Fruit fly (Drosophila melanogaster) whole organism, embryonic: ENCODE results near the gene CG15263.

Experiments used
- Antp ChIP-seq: fragments of 200-800 bp; sonication (Bioruptor generic); optimal IDR thresholded peaks from 3 replicates; lab custom pipeline; 2016; ENCODE audit warnings: missing biosample characterization, missing genetic modification characterization
- B-H2 ChIP-seq: fragments of 200-800 bp; sonication (Bioruptor generic); optimal IDR thresholded peaks from 2 replicates; lab custom pipeline; 2018; ENCODE audit warnings: missing biosample characterization, mild to moderate bottlenecking, missing genetic modification characterization
- BEAF-32 ChIP-seq: fragments of 200-800 bp; sonication (Bioruptor generic); optimal IDR thresholded peaks from 3 replicates; lab custom pipeline; 2017; ENCODE audit warnings: missing biosample characterization, missing genetic modification characterization, mild to moderate bottlenecking, moderate library complexity, missing genetic modification reagents
- Bgb ChIP-seq: fragments of 200-800 bp; sonication (Bioruptor generic); IDR thresholded peaks from 2 replicates; pipeline ENCODE4 v1.3.6; 2022; ENCODE audit warnings: missing biosample characterization, missing genetic modification characterization; ENCODE audit not compliant: partially characterized antibody
- Blimp-1 ChIP-seq: fragments of 200-800 bp; sonication (Bioruptor generic); optimal IDR thresholded peaks from 3 replicates; lab custom pipeline; 2018; ENCODE audit warnings: missing biosample characterization, missing genetic modification characterization, mild to moderate bottlenecking, moderate library complexity, missing genetic modification reagents
- CG1024 ChIP-seq: fragments of 200-800 bp; sonication (Bioruptor generic); IDR thresholded peaks from 2 replicates; pipeline ENCODE4 v1.3.6; 2022; ENCODE audit warnings: missing biosample characterization, missing genetic modification characterization
- CG11456 ChIP-seq: fragments of 200-800 bp; sonication (Bioruptor generic); IDR thresholded peaks from 3 replicates; pipeline ENCODE4 v1.3.6; 2022; ENCODE audit warnings: missing biosample characterization, missing genetic modification characterization
- CG12942 ChIP-seq: fragments of 200-800 bp; sonication (Bioruptor generic); optimal IDR thresholded peaks from 3 replicates; lab custom pipeline; 2016; ENCODE audit warnings: missing biosample characterization, missing genetic modification characterization
- CG1602 ChIP-seq: fragments of 200-800 bp; sonication (Bioruptor generic); optimal IDR thresholded peaks from 3 replicates; lab custom pipeline; 2016; ENCODE audit warnings: missing biosample characterization, missing genetic modification characterization
- CG16779 ChIP-seq: fragments of 200-800 bp; sonication (Bioruptor generic); IDR thresholded peaks from 2 replicates; pipeline ENCODE4 v1.3.6; 2022; ENCODE audit warnings: missing biosample characterization, missing genetic modification characterization
- CG2202 ChIP-seq: fragments of 200-800 bp; sonication (Bioruptor generic); optimal IDR thresholded peaks from 2 replicates; lab custom pipeline; 2018; ENCODE audit warnings: missing biosample characterization, mild to moderate bottlenecking, missing genetic modification characterization
- CG2678 ChIP-seq: fragments of 200-800 bp; sonication (Bioruptor generic); optimal IDR thresholded peaks from 3 replicates; lab custom pipeline; 2019; ENCODE audit warnings: missing biosample characterization, mild to moderate bottlenecking, missing genetic modification characterization, moderate library complexity
- CG30403 ChIP-seq: fragments of 200-800 bp; sonication (Bioruptor generic); optimal IDR thresholded peaks from 3 replicates; lab custom pipeline; 2016; ENCODE audit warnings: missing biosample characterization, missing genetic modification characterization
- CG31388 ChIP-seq: fragments of 200-800 bp; sonication (Bioruptor generic); optimal IDR thresholded peaks from 2 replicates; lab custom pipeline; 2016; ENCODE audit warnings: missing biosample characterization, missing genetic modification characterization
- CG33557 ChIP-seq: fragments of 200-800 bp; sonication (Bioruptor generic); optimal IDR thresholded peaks from 2 replicates; lab custom pipeline; 2019; ENCODE audit warnings: missing biosample characterization, mild to moderate bottlenecking, missing genetic modification characterization, moderate library complexity
- CG4820 ChIP-seq: fragments of 200-800 bp; sonication (Bioruptor generic); optimal IDR thresholded peaks from 3 replicates; lab custom pipeline; 2016; ENCODE audit warnings: missing biosample characterization, missing genetic modification characterization
- CG5953 ChIP-seq: fragments of 200-800 bp; sonication (Bioruptor generic); IDR thresholded peaks from 2 replicates; pipeline ENCODE4 v1.3.6; 2022; ENCODE audit warnings: missing biosample characterization, missing genetic modification characterization
- CG6683 ChIP-seq: fragments of 200-800 bp; sonication (Bioruptor generic); optimal IDR thresholded peaks from 2 replicates; lab custom pipeline; 2017; ENCODE audit warnings: missing biosample characterization, mild to moderate bottlenecking, missing genetic modification characterization, missing genetic modification reagents
- CG6791 ChIP-seq: fragments of 200-800 bp; sonication (Bioruptor generic); IDR thresholded peaks from 3 replicates; pipeline ENCODE4 v1.3.6; 2022; ENCODE audit warnings: missing biosample characterization, missing genetic modification characterization; ENCODE audit not compliant: partially characterized antibody
- CG7928 ChIP-seq: fragments of 200-800 bp; sonication (Bioruptor generic); optimal IDR thresholded peaks from 2 replicates; lab custom pipeline; 2017; ENCODE audit warnings: missing biosample characterization, mild to moderate bottlenecking, missing genetic modification characterization
- CG7963 ChIP-seq: fragments of 200-800 bp; sonication (Bioruptor generic); IDR thresholded peaks from 3 replicates; pipeline ENCODE4 v1.3.6; 2022; ENCODE audit warnings: missing biosample characterization, missing genetic modification characterization; ENCODE audit not compliant: partially characterized antibody
- CG8089 ChIP-seq: fragments of 200-800 bp; sonication (Bioruptor generic); optimal IDR thresholded peaks from 3 replicates; lab custom pipeline; 2016; ENCODE audit warnings: missing biosample characterization, missing genetic modification characterization
- Dad ChIP-seq: fragments of 200-800 bp; sonication (Bioruptor generic); optimal IDR thresholded peaks from 3 replicates; lab custom pipeline; 2016; ENCODE audit warnings: missing biosample characterization, missing genetic modification characterization
- Dek ChIP-seq: fragments of 200-800 bp; sonication (Bioruptor generic); optimal IDR thresholded peaks from 3 replicates; lab custom pipeline; 2019; ENCODE audit warnings: missing biosample characterization, mild to moderate bottlenecking, missing genetic modification characterization, moderate library complexity
- Hmr ChIP-seq: fragments of 200-800 bp; sonication (Bioruptor generic); optimal IDR thresholded peaks from 3 replicates; lab custom pipeline; 2017; ENCODE audit warnings: mild to moderate bottlenecking, missing biosample characterization, missing genetic modification reagents, missing genetic modification characterization
- Hr3 ChIP-seq: fragments of 200-800 bp; sonication (Bioruptor generic); optimal IDR thresholded peaks from 3 replicates; lab custom pipeline; 2016; ENCODE audit warnings: missing biosample characterization, missing genetic modification characterization
- Rx ChIP-seq: fragments of 200-800 bp; sonication (Bioruptor generic); IDR thresholded peaks from 2 replicates; pipeline ENCODE4 v1.3.6; 2022; ENCODE audit warnings: missing biosample characterization, missing genetic modification characterization
- Spps ChIP-seq: fragments of 200-800 bp; sonication (Bioruptor generic); optimal IDR thresholded peaks from 2 replicates; lab custom pipeline; 2018; ENCODE audit warnings: missing biosample characterization, mild to moderate bottlenecking, missing genetic modification characterization
- Stat92E ChIP-seq, 3 experiments: fragments of >200 bp in 2 of 3; fragments of 200-800 bp in 1 of 3; sonication (Bioruptor generic) in 1 of 3; optimal IDR thresholded peaks; 2 replicates each; lab custom pipeline; 2017 to 2019; ENCODE audit warnings: missing biosample characterization in 3 of 3, missing genetic modification characterization in 3 of 3, mild to moderate bottlenecking in 1 of 3, moderate library complexity in 1 of 3
- Taf1 ChIP-seq: fragments of 200-800 bp; sonication (Bioruptor generic); IDR thresholded peaks from 2 replicates; pipeline ENCODE4 v1.3.6; 2022; ENCODE audit warnings: missing biosample characterization, missing genetic modification characterization
- abd-A ChIP-seq: fragments of 200-800 bp; sonication (Bioruptor generic); optimal IDR thresholded peaks from 3 replicates; lab custom pipeline; 2019; ENCODE audit warnings: missing biosample characterization, mild to moderate bottlenecking, missing genetic modification characterization, moderate library complexity
- bowl ChIP-seq: fragments of 200-800 bp; sonication (Bioruptor generic); IDR thresholded peaks from 2 replicates; pipeline ENCODE4 v1.3.6; 2022; ENCODE audit warnings: missing biosample characterization, missing genetic modification characterization
- caup ChIP-seq: fragments of 200-800 bp; sonication (Bioruptor generic); optimal IDR thresholded peaks from 3 replicates; lab custom pipeline; 2017; ENCODE audit warnings: missing biosample characterization, mild to moderate bottlenecking, missing genetic modification characterization, moderate library complexity; ENCODE audit not compliant: severe bottlenecking
- crp ChIP-seq, 2 experiments: fragments of 200-800 bp; sonication (Bioruptor generic); optimal IDR thresholded peaks; 2 replicates in 1 of 2; 3 replicates in 1 of 2; lab custom pipeline; 2017; ENCODE audit warnings: missing biosample characterization in 2 of 2, missing genetic modification characterization in 2 of 2, mild to moderate bottlenecking in 1 of 2, moderate library complexity in 1 of 2
- dysf ChIP-seq: fragments of 200-800 bp; sonication (Bioruptor generic); IDR thresholded peaks from 3 replicates; pipeline ENCODE4 v1.3.6; 2022; ENCODE audit warnings: missing biosample characterization, missing genetic modification characterization
- fd102C ChIP-seq: fragments of 200-800 bp; sonication (Bioruptor generic); optimal IDR thresholded peaks from 2 replicates; lab custom pipeline; 2018; ENCODE audit warnings: missing biosample characterization, mild to moderate bottlenecking, missing genetic modification characterization, moderate library complexity
- jing ChIP-seq: fragments of 200-800 bp; sonication (Bioruptor generic); optimal IDR thresholded peaks from 2 replicates; lab custom pipeline; 2018; ENCODE audit warnings: missing biosample characterization, mild to moderate bottlenecking, missing genetic modification characterization
- kay ChIP-seq: fragments of 200-800 bp; sonication (Bioruptor generic); optimal IDR thresholded peaks from 2 replicates; lab custom pipeline; 2016; ENCODE audit warnings: missing biosample characterization, missing genetic modification characterization
- lbe ChIP-seq: fragments of 200-800 bp; sonication (Bioruptor generic); optimal IDR thresholded peaks from 2 replicates; lab custom pipeline; 2016; ENCODE audit warnings: missing biosample characterization, mild to moderate bottlenecking, missing genetic modification characterization
- lola ChIP-seq, 3 experiments: fragments of >200 bp in 2 of 3; fragments of 200-800 bp in 1 of 3; sonication (Bioruptor generic) in 1 of 3; optimal IDR thresholded peaks; 2 replicates each; lab custom pipeline; 2017 to 2019; ENCODE audit warnings: missing biosample characterization in 3 of 3, missing genetic modification characterization in 3 of 3, mild to moderate bottlenecking in 1 of 3, moderate library complexity in 1 of 3
- nerfin-2 ChIP-seq: fragments of 200-800 bp; sonication (Bioruptor generic); IDR thresholded peaks from 2 replicates; pipeline ENCODE4 v1.3.6; 2022; ENCODE audit warnings: missing biosample characterization, missing genetic modification characterization; ENCODE audit not compliant: partially characterized antibody
- oc ChIP-seq: fragments of 200-800 bp; sonication (Bioruptor generic); optimal IDR thresholded peaks from 2 replicates; lab custom pipeline; 2018; ENCODE audit warnings: missing biosample characterization, mild to moderate bottlenecking, missing genetic modification characterization, moderate library complexity
- otp ChIP-seq: fragments of 200-800 bp; sonication (Bioruptor generic); IDR thresholded peaks from 3 replicates; pipeline ENCODE4, ENCODE4 v1.3.6; 2022; ENCODE audit warnings: missing biosample characterization, missing genetic modification characterization
- pzg ChIP-seq: fragments of 200-800 bp; sonication (Bioruptor generic); optimal IDR thresholded peaks from 3 replicates; lab custom pipeline; 2018; ENCODE audit warnings: missing biosample characterization, mild to moderate bottlenecking, missing genetic modification characterization, moderate library complexity
- sens ChIP-seq: fragments of 200-800 bp; sonication (Bioruptor generic); peaks from one replicate; lab custom pipeline; 2016; ENCODE audit warnings: missing biosample characterization, missing genetic modification characterization
- tup ChIP-seq: fragments of 200-800 bp; sonication (Bioruptor generic); optimal IDR thresholded peaks from 2 replicates; lab custom pipeline; 2016; ENCODE audit warnings: missing biosample characterization, mild to moderate bottlenecking, missing genetic modification characterization, moderate library complexity
- zfh2 ChIP-seq: fragments of 200-800 bp; sonication (Bioruptor generic); optimal IDR thresholded peaks from 2 replicates; lab custom pipeline; 2016; ENCODE audit warnings: missing biosample characterization, missing genetic modification characterization

Gene CG15263

dm6 chr2L:15248163-15249005, 36.4 kb upstream of the CG15263 start, which contains the start of gene dao (continued):
- TF ChIP-seq crp (GFP tag; optimal IDR thresholded peaks at IDR 0.05; lab: Kevin White, UChicago) (no peak), CG7963 (GFP tag; lab: Robert Waterston, UW) (peak; percentile 6; the same call in 1 of the 3 replicates), Dad (GFP tag; lab: Kevin White, UChicago) (no peak), fd102C (GFP tag; lab: Kevin White, UChicago) (no peak), CG2678 (tag; lab: Kevin White, UChicago) (peak; percentile 59), abd-A (no peak), bowl (GFP tag; lab: Robert Waterston, UW) (no peak), lola (GFP tag; optimal IDR thresholded peaks at IDR 0.05; lab: Kevin White, UChicago) (peak in 1 of 3 experiments; percentile 52), CG6683 (no peak), CG7928 (GFP tag; lab: Kevin White, UChicago) (peak; percentile 80), CG8089 (GFP tag; lab: Kevin White, UChicago) (no peak), otp (GFP tag; lab: Robert Waterston, UW) (no peak), dysf (peak; percentile 36; the same call in 1 of the 3 replicates), CG2202 (tag; lab: Kevin White, UChicago) (no peak), CG12942 (GFP tag; lab: Kevin White, UChicago) (peak; percentile 38), CG5953 (GFP tag; lab: Robert Waterston, UW) (no peak), CG31388 (GFP tag; lab: Kevin White, UChicago) (peak; percentile 27), Blimp-1 (peak; percentile 35), CG1024 (GFP tag; lab: Robert Waterston, UW) (no peak), Taf1 (no peak), CG33557 (GFP tag; lab: Kevin White, UChicago) (no peak), CG1602 (GFP tag; lab: Kevin White, UChicago) (peak; percentile 68), sens (peak; percentile 84), B-H2 (GFP tag; lab: Kevin White, UChicago) (no peak), CG4820 (GFP tag; lab: Kevin White, UChicago) (peak; percentile 37), Stat92E (GFP tag; optimal IDR thresholded peaks at IDR 0.05; lab: Kevin White, UChicago) (no peak), Antp (GFP tag; lab: Kevin White, UChicago) (no peak), Bgb (GFP tag; lab: Robert Waterston, UW) (peak; percentile 81), kay (no peak), CG6791 (GFP tag; lab: Robert Waterston, UW) (peak; percentile 77), Hr3 (GFP tag; lab: Kevin White, UChicago) (peak; percentile 68), Hmr (GFP tag; lab: Kevin White, UChicago) (peak; percentile 53), lbe (GFP tag; lab: Kevin White, UChicago) (no peak), tup (GFP tag; lab: Kevin White, UChicago) (no peak), CG11456 (peak; percentile 70), zfh2 (GFP tag; lab: Kevin White, UChicago) (peak; percentile 45), Rx (0 out of 2 replicates have a peak, but pooled peaks have one; percentile 29), pzg (GFP tag; lab: Kevin White, UChicago) (peak; percentile 31), Spps (tag; lab: Kevin White, UChicago) (no peak), BEAF-32 (peak; percentile 81), jing (GFP tag; lab: Kevin White, UChicago) (no peak), nerfin-2 (GFP tag; lab: Robert Waterston, UW) (peak; percentile 59; the same call in 1 of the 2 replicates), CG16779 (GFP tag; lab: Robert Waterston, UW) (0 out of 2 replicates have a peak, but pooled peaks have one; percentile 2), CG30403 (GFP tag; lab: Kevin White, UChicago) (peak; percentile 77), oc (tag; lab: Kevin White, UChicago) (no peak), caup (GFP tag; lab: Kevin White, UChicago) (peak; percentile 1), Dek (tag; lab: Kevin White, UChicago) (peak; percentile 28)
